Fruit fly (Drosophila melanogaster) whole organism, wandering third instar larva: Measurements from ENCODE around the gene Osi8.

Source experiments
- CG32264 ChIP-seq: fragments of 200-800 bp; sonication (Bioruptor generic); optimal IDR thresholded peaks from 2 replicates; lab custom pipeline; 2016; ENCODE audit warnings: missing biosample characterization, missing genetic modification characterization
- CrebA ChIP-seq: fragments of 200-800 bp; sonication (Bioruptor generic); optimal IDR thresholded peaks from 2 replicates; lab custom pipeline; 2016; ENCODE audit warnings: missing biosample characterization, mild to moderate bottlenecking, missing genetic modification characterization, borderline replicate concordance
- Dfd ChIP-seq: fragments of >200 bp; optimal IDR thresholded peaks from 2 replicates; lab custom pipeline; 2017; ENCODE audit warnings: missing biosample characterization, missing genetic modification characterization
- Dif ChIP-seq: fragments of 200-275, 200-300 bp; sonication (Bioruptor generic); optimal IDR thresholded peaks from 2 replicates; lab custom pipeline; 2018; ENCODE audit warnings: missing biosample characterization, missing genetic modification characterization; ENCODE audit not compliant: partially characterized antibody
- GATAd ChIP-seq: sonication (Bioruptor generic); optimal IDR thresholded peaks from 2 replicates; lab custom pipeline; 2016; ENCODE audit warnings: missing biosample characterization, missing genetic modification characterization
- HLH106 ChIP-seq: fragments of 200-800 bp; optimal IDR thresholded peaks from 3 replicates; lab custom pipeline; 2019; ENCODE audit warnings: missing biosample characterization, mild to moderate bottlenecking, missing genetic modification characterization, moderate library complexity
- Hnf4 ChIP-seq: fragments of 200-800 bp; sonication (Bioruptor generic); optimal IDR thresholded peaks from 2 replicates; lab custom pipeline; 2016; ENCODE audit warnings: missing biosample characterization, mild to moderate bottlenecking, missing genetic modification characterization
- Hr78 ChIP-seq: fragments of >200 bp; optimal IDR thresholded peaks from 2 replicates; lab custom pipeline; 2017; ENCODE audit warnings: missing biosample characterization, missing genetic modification characterization
- Hr83 ChIP-seq: fragments of 200-300 bp; sonication (Bioruptor generic); optimal IDR thresholded peaks from 2 replicates; lab custom pipeline; 2016; ENCODE audit warnings: missing biosample characterization, mild to moderate bottlenecking, missing genetic modification characterization, moderate library complexity; ENCODE audit not compliant: poor library complexity, severe bottlenecking
- Mio ChIP-seq: sonication (Bioruptor generic); optimal IDR thresholded peaks from 2 replicates; lab custom pipeline; 2016; ENCODE audit warnings: missing biosample characterization, missing genetic modification characterization
- Myc ChIP-seq: fragments of >200 bp; optimal IDR thresholded peaks from 2 replicates; lab custom pipeline; 2017
- N ChIP-seq: fragments of >200 bp; optimal IDR thresholded peaks from 2 replicates; lab custom pipeline; 2018; ENCODE audit warnings: missing biosample characterization, missing external identifiers, missing genetic modification characterization
- OdsH ChIP-seq: fragments of 200-800 bp; sonication (Bioruptor generic); optimal IDR thresholded peaks from 2 replicates; lab custom pipeline; 2016; ENCODE audit warnings: missing biosample characterization, mild to moderate bottlenecking, missing genetic modification characterization
- Rel ChIP-seq, 2 experiments: fragments of 200-800 bp; sonication (Bioruptor generic) in 1 of 2; optimal IDR thresholded peaks; 2 replicates in 1 of 2; 3 replicates in 1 of 2; lab custom pipeline; 2016 to 2019; ENCODE audit warnings: mild to moderate bottlenecking in 2 of 2, missing biosample characterization in 2 of 2, missing genetic modification characterization in 2 of 2, moderate library complexity in 1 of 2
- Vsx2 ChIP-seq: fragments of 200-300, 225-300 bp; sonication (Bioruptor generic); optimal IDR thresholded peaks from 2 replicates; lab custom pipeline; 2018; ENCODE audit warnings: missing biosample characterization, missing genetic modification characterization; ENCODE audit not compliant: partially characterized antibody
- br ChIP-seq: fragments of 200-800 bp; sonication (Bioruptor generic); optimal IDR thresholded peaks from 2 replicates; lab custom pipeline; 2016; ENCODE audit warnings: missing biosample characterization, missing genetic modification characterization
- brk ChIP-seq: fragments of 200-800 bp; sonication (Bioruptor generic); optimal IDR thresholded peaks from 2 replicates; lab custom pipeline; 2016; ENCODE audit warnings: missing biosample characterization, mild to moderate bottlenecking, missing genetic modification characterization
- dmrt93B ChIP-seq: fragments of 200-800 bp; sonication (Bioruptor generic); optimal IDR thresholded peaks from 2 replicates; lab custom pipeline; 2018; ENCODE audit warnings: missing biosample characterization, mild to moderate bottlenecking, missing genetic modification characterization
- foxo ChIP-seq, 2 experiments: fragments of 200-800 bp; sonication (Bioruptor generic); optimal IDR thresholded peaks; 2 replicates in 1 of 2; 3 replicates in 1 of 2; lab custom pipeline; 2016 to 2017; ENCODE audit warnings: missing biosample characterization in 2 of 2, missing genetic modification characterization in 2 of 2
- jim ChIP-seq: fragments of 175-275, 200-325 bp; sonication (Bioruptor generic); optimal IDR thresholded peaks from 2 replicates; lab custom pipeline; 2016; ENCODE audit warnings: missing biosample characterization, mild to moderate bottlenecking, missing genetic modification characterization
- lola ChIP-seq: fragments of >200 bp; optimal IDR thresholded peaks from 2 replicates; lab custom pipeline; 2017; ENCODE audit warnings: missing biosample characterization, missing genetic modification characterization
- pan ChIP-seq: fragments of >200 bp; optimal IDR thresholded peaks from 2 replicates; lab custom pipeline; 2017
- rgr ChIP-seq: fragments of 200-800 bp; sonication (Bioruptor generic); optimal IDR thresholded peaks from 3 replicates; lab custom pipeline; 2016; ENCODE audit warnings: missing biosample characterization, mild to moderate bottlenecking, missing genetic modification characterization
- sage ChIP-seq: fragments of 200-800 bp; sonication (Bioruptor generic); optimal IDR thresholded peaks from 2 replicates; lab custom pipeline; 2016; ENCODE audit warnings: missing biosample characterization, mild to moderate bottlenecking, missing genetic modification characterization
- usp ChIP-seq: fragments of >200 bp; optimal IDR thresholded peaks from 2 replicates; lab custom pipeline; 2017; ENCODE audit warnings: missing biosample characterization, missing genetic modification characterization
- woc ChIP-seq: sonication (Bioruptor generic); optimal IDR thresholded peaks from 2 replicates; lab custom pipeline; 2016; ENCODE audit warnings: missing biosample characterization, mild to moderate bottlenecking, missing genetic modification characterization

Osi8 gene

DNA sequence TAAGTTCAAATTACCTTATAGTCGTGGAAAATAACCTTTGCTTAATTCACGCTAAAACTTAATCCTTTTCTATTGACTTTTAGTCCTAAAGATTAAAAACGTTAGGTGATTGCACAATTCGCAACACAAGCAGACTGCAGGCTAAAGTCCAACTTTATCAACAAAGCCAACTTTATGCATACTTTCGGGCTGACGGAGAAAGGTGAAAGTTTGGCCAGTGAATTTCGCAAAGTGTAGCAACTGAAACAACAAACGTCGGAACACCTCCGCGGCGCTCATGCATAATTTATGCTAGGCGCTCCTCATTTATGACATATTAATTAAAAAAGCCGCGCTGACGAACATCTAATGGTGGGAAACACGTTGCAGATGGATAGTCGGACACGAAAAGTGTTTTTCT lies 15.0 kb downstream of the Osi8 start:
- TF ChIP-seq jim (GFP tag; lab: Kevin White, UChicago) (no peak), sage (GFP tag; lab: Kevin White, UChicago) (no peak)

- TF ChIP-seq OdsH (GFP tag; lab: Kevin White, UChicago) (no peak), foxo (GFP tag; optimal IDR thresholded peaks at IDR 0.05; lab: Kevin White, UChicago) (no peak), Hnf4 (GFP tag; lab: Kevin White, UChicago) (no peak), CG32264 (GFP tag; lab: Kevin White, UChicago) (no peak), Mio (no peak), GATAd (GFP tag; lab: Kevin White, UChicago) (no peak), Vsx2 (GFP tag; lab: Kevin White, UChicago) (no peak), sage (GFP tag; lab: Kevin White, UChicago) (no peak)
Measured at dm6 chr3R:6278231-6278630, 23.3 kb downstream of the Osi8 start, which contains the start of gene Osi12. TSS of gene Osi12 (plus strand) at chr3R:6278531.

DNA sequence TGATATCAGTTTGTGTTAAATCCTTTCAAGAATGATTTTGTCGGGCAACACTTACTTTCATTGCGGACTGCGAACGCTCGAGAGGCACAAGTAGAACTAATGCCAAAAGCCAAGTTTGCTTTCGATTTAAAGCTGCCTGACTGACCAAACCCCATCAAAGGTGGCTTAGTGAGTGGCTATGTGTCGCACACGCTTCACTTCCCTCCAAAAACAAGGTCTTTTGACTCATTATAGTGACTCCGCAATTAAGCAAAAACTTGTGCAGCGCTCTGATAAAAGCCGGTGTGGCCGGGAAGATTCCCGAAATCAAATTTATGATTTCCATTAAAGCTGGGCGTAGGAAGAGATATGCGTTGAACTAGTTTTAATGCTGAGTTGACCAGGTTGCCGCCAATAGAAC lies 30.1 kb downstream of the Osi8 start, which contains the start of gene CG15597:
Gene CG15597 (minus strand): TSS at position 101 of the 400 bp plus-strand sequence.
- TF ChIP-seq brk (GFP tag; lab: Kevin White, UChicago) = no peak

DNA sequence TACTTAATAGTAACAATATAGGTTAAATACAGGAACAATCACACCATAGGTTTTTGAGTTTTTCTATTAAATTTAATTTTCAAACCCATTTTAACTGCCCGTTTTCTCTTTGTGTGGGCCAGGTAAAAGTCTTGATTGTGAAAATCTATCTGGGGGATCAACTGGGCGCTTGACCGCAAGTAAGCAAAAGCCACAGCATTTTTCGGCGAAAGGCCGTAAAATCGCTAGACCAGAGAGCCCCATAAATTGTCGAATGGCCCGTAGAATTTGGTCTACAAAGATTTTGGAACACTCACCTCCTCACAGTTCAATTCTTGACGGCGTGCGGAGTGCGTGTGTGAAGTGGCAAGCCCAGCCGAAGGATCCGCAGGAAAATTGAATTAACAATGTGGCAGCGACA lies 32.5 kb downstream of the Osi8 start, which contains the start of gene CG15594:
Gene CG15594 (plus strand): TSS at position 301 of the 400 bp plus-strand sequence.
- TF ChIP-seq OdsH (GFP tag; lab: Kevin White, UChicago) = no peak
- no peak for TF ChIP-seq jim (GFP tag; lab: Kevin White, UChicago)
- no peak for TF ChIP-seq sage (GFP tag; lab: Kevin White, UChicago)
- no peak for TF ChIP-seq GATAd (GFP tag; lab: Kevin White, UChicago)
- TF ChIP-seq Hr78 (GFP tag; lab: Kevin White, UChicago) = no peak
- no peak for TF ChIP-seq Dif (GFP tag; lab: Kevin White, UChicago)
- TF ChIP-seq woc (GFP tag; lab: Kevin White, UChicago) = no peak
- TF ChIP-seq Vsx2 (GFP tag; lab: Kevin White, UChicago) = no peak
- TF ChIP-seq lola = no peak
- TF ChIP-seq foxo (GFP tag; optimal IDR thresholded peaks at IDR 0.05; lab: Kevin White, UChicago) = no peak
- no peak for TF ChIP-seq br (GFP tag; lab: Kevin White, UChicago)
- no peak for TF ChIP-seq Dfd (GFP tag; lab: Kevin White, UChicago)
- no peak for TF ChIP-seq usp (GFP tag; lab: Kevin White, UChicago)
- TF ChIP-seq CrebA (GFP tag; lab: Kevin White, UChicago) = no peak
- TF ChIP-seq pan (lab: Kevin White, UChicago) = no peak
- no peak for TF ChIP-seq Hr83 (GFP tag; lab: Kevin White, UChicago)
- TF ChIP-seq Myc (lab: Kevin White, UChicago) = no peak
- TF ChIP-seq HLH106 (tag; lab: Kevin White, UChicago) = no peak
- TF ChIP-seq, all 38 proteins: peak for 0

- TF ChIP-seq CrebA (GFP tag; lab: Kevin White, UChicago) (no peak), rgr (no peak), Hr83 (GFP tag; lab: Kevin White, UChicago) (no peak), Hnf4 (GFP tag; lab: Kevin White, UChicago) (no peak), lola (no peak), Dfd (GFP tag; lab: Kevin White, UChicago) (no peak), dmrt93B (GFP tag; lab: Kevin White, UChicago) (no peak), brk (GFP tag; lab: Kevin White, UChicago) (no peak), br (GFP tag; lab: Kevin White, UChicago) (no peak), pan (lab: Kevin White, UChicago) (no peak), Dif (GFP tag; lab: Kevin White, UChicago) (no peak)
Measured at dm6 chr3R:6290289-6290688, 35.3 kb downstream of the Osi8 start.

DNA sequence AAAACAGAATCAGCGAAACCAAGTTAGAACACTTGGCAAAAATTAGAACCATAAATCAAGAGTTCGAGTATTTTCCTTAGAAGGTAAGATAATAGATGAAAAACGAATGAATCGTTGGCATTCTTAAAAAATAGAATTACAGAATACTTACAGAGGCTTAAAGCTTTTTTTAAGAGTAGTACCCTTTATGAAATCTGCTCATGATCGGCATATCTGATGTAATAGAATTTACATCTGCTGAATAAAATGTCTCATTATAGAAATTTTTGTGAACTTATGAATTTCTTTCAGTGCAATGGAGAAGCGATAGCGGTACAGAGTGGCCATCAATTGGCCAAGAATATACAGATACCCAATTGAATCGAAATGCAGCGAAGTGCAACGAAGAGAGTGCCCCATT lies 36.5 kb downstream of the Osi8 start, which contains the start of gene Osi13:
Gene Osi13 (plus strand): TSS at position 301 of the 400 bp plus-strand sequence.
- TF ChIP-seq Rel (GFP tag; optimal IDR thresholded peaks at IDR 0.05; lab: Kevin White, UChicago) (no peak), Rel (tag; optimal IDR thresholded peaks at IDR 0.05; lab: Kevin White, UChicago) (no peak), CG32264 (GFP tag; lab: Kevin White, UChicago) (no peak), CrebA (GFP tag; lab: Kevin White, UChicago) (no peak), brk (GFP tag; lab: Kevin White, UChicago) (no peak), pan (lab: Kevin White, UChicago) (no peak), N (no peak), Hnf4 (GFP tag; lab: Kevin White, UChicago) (no peak), dmrt93B (GFP tag; lab: Kevin White, UChicago) (no peak), jim (GFP tag; lab: Kevin White, UChicago) (no peak)
